Worm (Caenorhabditis elegans) whole organism, mixed stage, embryonic: ENCODE measurements around the gene hsp-3.

ENCODE experiments used
- M03D4.4 ChIP-seq: sonication (generic microtip); optimal IDR thresholded peaks from 2 replicates; lab custom pipeline; 2017; ENCODE audit warnings: mild to moderate bottlenecking, missing genetic modification characterization, missing compliant biosample characterization
- bed-3 ChIP-seq: fragments of 200-800 bp; sonication (Bioruptor generic); optimal IDR thresholded peaks from 3 replicates; lab custom pipeline; 2018; ENCODE audit warnings: mild to moderate bottlenecking, missing genetic modification characterization, moderate library complexity, missing compliant biosample characterization
- blmp-1 ChIP-seq: fragments of 150-350 bp; optimal IDR thresholded peaks from 2 replicates; lab custom pipeline; 2014; ENCODE audit warnings: missing biosample characterization, missing genetic modification characterization
- ceh-43 ChIP-seq: fragments of 200-800 bp; sonication (Bioruptor generic); optimal IDR thresholded peaks from 2 replicates; lab custom pipeline; 2018; ENCODE audit warnings: mild to moderate bottlenecking, missing genetic modification characterization, moderate library complexity, missing compliant biosample characterization
- ceh-83 ChIP-seq: fragments of 200-800 bp; sonication (Bioruptor generic); optimal IDR thresholded peaks from 2 replicates; lab custom pipeline; 2018; ENCODE audit warnings: mild to moderate bottlenecking, missing genetic modification characterization, missing compliant biosample characterization
- ces-1 ChIP-seq: fragments of 150-350 bp; optimal IDR thresholded peaks from 2 replicates; lab custom pipeline; 2014; ENCODE audit warnings: missing biosample characterization, missing genetic modification reagents, missing genetic modification characterization
- cnd-1 ChIP-seq: fragments of 200-800 bp; sonication (Bioruptor generic); optimal IDR thresholded peaks from 2 replicates; lab custom pipeline; 2018; ENCODE audit warnings: mild to moderate bottlenecking, missing genetic modification characterization, missing compliant biosample characterization
- drap-1 ChIP-seq: fragments of 200-800 bp; sonication (Bioruptor generic); optimal IDR thresholded peaks from 3 replicates; lab custom pipeline; 2018; ENCODE audit warnings: mild to moderate bottlenecking, missing genetic modification characterization, missing compliant biosample characterization
- elt-1 ChIP-seq: sonication (generic microtip); optimal IDR thresholded peaks from 2 replicates; lab custom pipeline; 2017; ENCODE audit warnings: missing genetic modification characterization, mild to moderate bottlenecking, missing compliant biosample characterization, antibody characterized with exemption, moderate library complexity, borderline replicate concordance; ENCODE audit not compliant: insufficient read depth
- elt-3 ChIP-seq: fragments of 150-350 bp; optimal IDR thresholded peaks from 2 replicates; lab custom pipeline; 2014; ENCODE audit warnings: missing biosample characterization, missing genetic modification characterization
- ham-2 ChIP-seq: fragments of 200-800 bp; sonication (Bioruptor generic); optimal IDR thresholded peaks from 2 replicates; lab custom pipeline; 2018; ENCODE audit warnings: mild to moderate bottlenecking, missing genetic modification characterization, missing compliant biosample characterization
- hlh-1 ChIP-seq: fragments of 150-350 bp; optimal IDR thresholded peaks from 2 replicates; lab custom pipeline; 2014; ENCODE audit warnings: missing biosample characterization, missing genetic modification reagents, missing genetic modification characterization
- lin-13 ChIP-seq: fragments of 150-350 bp; optimal IDR thresholded peaks from 2 replicates; lab custom pipeline; 2014; ENCODE audit warnings: missing biosample characterization, missing genetic modification characterization
- lin-32 ChIP-seq: fragments of 200-800 bp; sonication (Bioruptor generic); optimal IDR thresholded peaks from 2 replicates; lab custom pipeline; 2018; ENCODE audit warnings: mild to moderate bottlenecking, missing genetic modification characterization, missing compliant biosample characterization
- lsy-2 ChIP-seq: fragments of 150-350 bp; optimal IDR thresholded peaks from 2 replicates; lab custom pipeline; 2014; ENCODE audit warnings: missing biosample characterization, missing genetic modification characterization
- mab-5 ChIP-seq: fragments of 150-350 bp; optimal IDR thresholded peaks from 2 replicates; lab custom pipeline; 2014; ENCODE audit warnings: missing biosample characterization, missing genetic modification characterization
- mep-1 ChIP-seq: fragments of 150-350 bp; optimal IDR thresholded peaks from 2 replicates; lab custom pipeline; 2017; ENCODE audit warnings: missing biosample characterization, missing genetic modification reagents, missing genetic modification characterization, inconsistent platforms
- mls-2 ChIP-seq: sonication (generic microtip); optimal IDR thresholded peaks from 2 replicates; lab custom pipeline; 2016; ENCODE audit warnings: mild to moderate bottlenecking, missing genetic modification characterization, moderate library complexity, missing compliant biosample characterization
- nhr-12 ChIP-seq: fragments of 150-350 bp; optimal IDR thresholded peaks from 2 replicates; lab custom pipeline; 2014; ENCODE audit warnings: missing biosample characterization, missing genetic modification characterization
- nhr-2 ChIP-seq: fragments of 150-350 bp; optimal IDR thresholded peaks from 2 replicates; lab custom pipeline; 2014; ENCODE audit warnings: missing biosample characterization, missing genetic modification characterization
- nhr-237 ChIP-seq: fragments of 150-350 bp; optimal IDR thresholded peaks from 2 replicates; lab custom pipeline; 2014; ENCODE audit warnings: missing biosample characterization, missing genetic modification characterization
- nhr-28 ChIP-seq: fragments of 150-350 bp; optimal IDR thresholded peaks from 2 replicates; lab custom pipeline; 2014; ENCODE audit warnings: missing biosample characterization, missing genetic modification characterization
- nhr-76 ChIP-seq: sonication (generic microtip); optimal IDR thresholded peaks from 2 replicates; lab custom pipeline; 2017; ENCODE audit warnings: missing biosample characterization, missing genetic modification characterization
- pha-4 ChIP-seq: fragments of 150-350 bp; optimal IDR thresholded peaks from 2 replicates; lab custom pipeline; 2018; ENCODE audit warnings: missing biosample characterization, missing genetic modification reagents, missing genetic modification characterization
- sem-2 ChIP-seq: fragments of 200-800 bp; sonication (Bioruptor generic); optimal IDR thresholded peaks from 2 replicates; lab custom pipeline; 2018; ENCODE audit warnings: mild to moderate bottlenecking, missing genetic modification characterization, missing compliant biosample characterization
- snpc-4 ChIP-seq: fragments of 150-350 bp; optimal IDR thresholded peaks from 2 replicates; lab custom pipeline; 2014; ENCODE audit warnings: missing biosample characterization, missing genetic modification characterization
- sptf-1 ChIP-seq: sonication (generic microtip); optimal IDR thresholded peaks from 2 replicates; lab custom pipeline; 2017; ENCODE audit warnings: mild to moderate bottlenecking, missing genetic modification characterization, moderate library complexity, missing compliant biosample characterization
- tbx-8 ChIP-seq: fragments of 200-800 bp; sonication (Bioruptor generic); optimal IDR thresholded peaks from 2 replicates; lab custom pipeline; 2018; ENCODE audit warnings: mild to moderate bottlenecking, missing genetic modification characterization, moderate library complexity, missing compliant biosample characterization
- unc-120 ChIP-seq: sonication (generic microtip); optimal IDR thresholded peaks from 2 replicates; lab custom pipeline; 2017; ENCODE audit warnings: missing genetic modification characterization, missing compliant biosample characterization; ENCODE audit not compliant: poor library complexity, severe bottlenecking
- unc-39 ChIP-seq: fragments of 150-350 bp; optimal IDR thresholded peaks from 2 replicates; lab custom pipeline; 2014; ENCODE audit warnings: missing biosample characterization, missing genetic modification characterization
- unc-62 ChIP-seq: fragments of 150-350 bp; optimal IDR thresholded peaks from 2 replicates; lab custom pipeline; 2014; ENCODE audit warnings: missing biosample characterization, missing genetic modification reagents, missing genetic modification characterization
- zip-8 ChIP-seq: fragments of 150-350 bp; optimal IDR thresholded peaks from 2 replicates; lab custom pipeline; 2014; ENCODE audit warnings: missing biosample characterization, missing genetic modification characterization

Gene hsp-3

ce11 chrX:6129277-6129676 is 37.4 kb upstream of the hsp-3 start:
- TF ChIP-seq ceh-43 (GFP tag; lab: Kevin White, UChicago) (no peak), ceh-83 (GFP tag; lab: Kevin White, UChicago) (no peak), zip-8 (tag; lab: Kevin White, UChicago) (no peak), cnd-1 (no peak), mls-2 (no peak), elt-3 (no peak), mep-1 (tag; lab: Kevin White, UChicago) (no peak), lin-13 (tag; lab: Kevin White, UChicago) (no peak), nhr-2 (tag; lab: Kevin White, UChicago) (no peak), lin-32 (GFP tag; lab: Kevin White, UChicago) (no peak), unc-39 (tag; lab: Kevin White, UChicago) (no peak), pha-4 (tag; lab: Kevin White, UChicago) (no peak), M03D4.4 (tag; lab: Kevin White, UChicago) (no peak), nhr-12 (no peak), mab-5 (tag; lab: Kevin White, UChicago) (no peak), ham-2 (no peak), snpc-4 (tag; lab: Kevin White, UChicago) (no peak)

- TF ChIP-seq sem-2 (GFP tag; lab: Kevin White, UChicago) (no peak), nhr-28 (tag; lab: Kevin White, UChicago) (no peak), blmp-1 (no peak), ceh-83 (GFP tag; lab: Kevin White, UChicago) (no peak), mab-5 (tag; lab: Kevin White, UChicago) (no peak), tbx-8 (GFP tag; lab: Kevin White, UChicago) (no peak), lsy-2 (tag; lab: Kevin White, UChicago) (no peak), drap-1 (GFP tag; lab: Kevin White, UChicago) (no peak)
Observed at ce11 chrX:6128773-6129172, 36.8 kb upstream of the hsp-3 start.

ce11 chrX:6128225-6128686 is 36.3 kb upstream of the hsp-3 start, which contains the start of gene C15H9.9:
Gene C15H9.9, minus strand, starts transcription at chrX:6128275.
- TF ChIP-seq blmp-1 (no peak), bed-3 (GFP tag; lab: Kevin White, UChicago) (no peak), unc-120 (tag; lab: Kevin White, UChicago) (peak; percentile 77), hlh-1 (peak; percentile 36), elt-1 (no peak), lin-32 (GFP tag; lab: Kevin White, UChicago) (no peak), ham-2 (no peak), mab-5 (tag; lab: Kevin White, UChicago) (no peak), tbx-8 (GFP tag; lab: Kevin White, UChicago) (no peak), pha-4 (tag; lab: Kevin White, UChicago) (no peak), zip-8 (tag; lab: Kevin White, UChicago) (no peak), ceh-83 (GFP tag; lab: Kevin White, UChicago) (no peak), nhr-76 (tag; lab: Kevin White, UChicago) (no peak), drap-1 (GFP tag; lab: Kevin White, UChicago) (no peak), mls-2 (no peak), cnd-1 (no peak), M03D4.4 (tag; lab: Kevin White, UChicago) (no peak), unc-62 (GFP tag; lab: Kevin White, UChicago) (peak; percentile 54), ces-1 (GFP tag; lab: Kevin White, UChicago) (peak; percentile 75), elt-3 (no peak), lsy-2 (tag; lab: Kevin White, UChicago) (no peak), unc-39 (tag; lab: Kevin White, UChicago) (no peak), lin-13 (tag; lab: Kevin White, UChicago) (no peak), nhr-2 (tag; lab: Kevin White, UChicago) (no peak), ceh-43 (GFP tag; lab: Kevin White, UChicago) (no peak), nhr-237 (no peak), nhr-12 (no peak), sem-2 (GFP tag; lab: Kevin White, UChicago) (no peak), sptf-1 (tag; lab: Kevin White, UChicago) (no peak)

- TF ChIP-seq nhr-2 (tag; lab: Kevin White, UChicago) (no peak), lsy-2 (tag; lab: Kevin White, UChicago) (no peak), bed-3 (GFP tag; lab: Kevin White, UChicago) (no peak), ceh-43 (GFP tag; lab: Kevin White, UChicago) (no peak), hlh-1 (no peak), unc-120 (tag; lab: Kevin White, UChicago) (no peak), mep-1 (tag; lab: Kevin White, UChicago) (no peak)
Observed at ce11 chrX:6122026-6122425, 30.1 kb upstream of the hsp-3 start, which contains the start of gene nnt-1. Gene nnt-1, plus strand, starts transcription at chrX:6122311.
